Worm (Caenorhabditis elegans) whole organism, L1 larva: Measurements from ENCODE around the gene F09E10.7.

Experiments used
- C04F5.9 ChIP-seq: sonication (generic microtip); optimal IDR thresholded peaks from 2 replicates; lab custom pipeline; 2016; ENCODE audit warnings: missing genetic modification characterization, missing compliant biosample characterization
- C16A3.4 ChIP-seq: fragments of 150-350 bp; optimal IDR thresholded peaks from 2 replicates; lab custom pipeline; 2014; ENCODE audit warnings: missing biosample characterization, missing genetic modification characterization
- C34B4.2 ChIP-seq: sonication (generic microtip); optimal IDR thresholded peaks from 2 replicates; lab custom pipeline; 2017; ENCODE audit warnings: mild to moderate bottlenecking, missing genetic modification characterization, missing compliant biosample characterization
- aha-1 ChIP-seq: fragments of 150-350 bp; optimal IDR thresholded peaks from 2 replicates; lab custom pipeline; 2014; ENCODE audit warnings: missing biosample characterization, missing genetic modification characterization
- alr-1 ChIP-seq: fragments of 200-800 bp; sonication (Bioruptor generic); optimal IDR thresholded peaks from 2 replicates; lab custom pipeline; 2018; ENCODE audit warnings: borderline replicate concordance, mild to moderate bottlenecking, missing genetic modification characterization, missing compliant biosample characterization
- aly-2 ChIP-seq: fragments of 150-350 bp; optimal IDR thresholded peaks from 2 replicates; lab custom pipeline; 2014; ENCODE audit warnings: missing biosample characterization, missing genetic modification characterization
- ama-1 ChIP-seq: fragments of 150-350 bp; optimal IDR thresholded peaks from 2 replicates; lab custom pipeline; 2014
- ceh-63 ChIP-seq: fragments of 200-800 bp; sonication (Bioruptor generic); optimal IDR thresholded peaks from 2 replicates; lab custom pipeline; 2018; ENCODE audit warnings: mild to moderate bottlenecking, missing genetic modification characterization, missing compliant biosample characterization
- ceh-8 ChIP-seq: fragments of 200-800 bp; sonication (Bioruptor generic); optimal IDR thresholded peaks from 2 replicates; lab custom pipeline; 2018; ENCODE audit warnings: mild to moderate bottlenecking, missing genetic modification characterization, moderate library complexity, missing compliant biosample characterization
- ceh-82 ChIP-seq, 3 experiments: fragments of 150-350 bp in 1 of 3; sonication (generic microtip) in 2 of 3; optimal IDR thresholded peaks; 2 replicates each; lab custom pipeline; 2014 to 2017; ENCODE audit warnings: missing biosample characterization in 3 of 3, missing genetic modification characterization in 3 of 3
- ceh-88 ChIP-seq: fragments of 200-800 bp; sonication (Bioruptor generic); IDR thresholded peaks from 2 replicates; pipeline ENCODE4 v1.3.6; 2022; ENCODE audit warnings: missing genetic modification characterization, missing compliant biosample characterization
- ces-1 ChIP-seq: fragments of 150-350 bp; optimal IDR thresholded peaks from 2 replicates; lab custom pipeline; 2014; ENCODE audit warnings: missing biosample characterization, missing genetic modification reagents, missing genetic modification characterization
- dpl-1 ChIP-seq, 3 experiments: fragments of 150-350 bp in 2 of 3; sonication (generic microtip) in 1 of 3; optimal IDR thresholded peaks; 2 replicates each; lab custom pipeline; 2014 to 2017; ENCODE audit warnings: missing biosample characterization in 3 of 3, missing genetic modification characterization in 3 of 3, missing genetic modification reagents in 3 of 3
- dsc-1 ChIP-seq: sonication (generic microtip); optimal IDR thresholded peaks from 2 replicates; lab custom pipeline; 2016; ENCODE audit warnings: mild to moderate bottlenecking, missing genetic modification characterization, missing compliant biosample characterization
- efl-1 ChIP-seq, 4 experiments: fragments of 150-350 bp; optimal IDR thresholded peaks in 3 of 4; peaks in 1 of 4; 1 replicate in 1 of 4; 2 replicates in 3 of 4; lab custom pipeline; 2014; ENCODE audit warnings: missing biosample characterization in 2 of 4, missing genetic modification characterization in 2 of 4, missing genetic modification reagents in 2 of 4
- egl-13 ChIP-seq: sonication (generic microtip); optimal IDR thresholded peaks from 2 replicates; lab custom pipeline; 2016; ENCODE audit warnings: missing genotype, missing genetic modification reagents, missing genetic modification characterization, missing compliant biosample characterization
- egl-27 ChIP-seq, 2 experiments: fragments of 150-350 bp in 1 of 2; sonication (generic microtip); optimal IDR thresholded peaks; 3 replicates each; lab custom pipeline; 2017 to 2018; ENCODE audit warnings: missing biosample characterization in 2 of 2, missing genetic modification characterization in 2 of 2, missing genetic modification reagents in 2 of 2
- fkh-10 ChIP-seq: sonication (generic microtip); optimal IDR thresholded peaks from 2 replicates; lab custom pipeline; 2017; ENCODE audit warnings: missing biosample characterization, missing genetic modification reagents, missing genetic modification characterization
- fkh-4 ChIP-seq: sonication (generic microtip); optimal IDR thresholded peaks from 2 replicates; lab custom pipeline; 2016; ENCODE audit warnings: missing compliant biosample characterization, missing genetic modification characterization, borderline replicate concordance
- fos-1 ChIP-seq: fragments of 150-350 bp; optimal IDR thresholded peaks from 2 replicates; lab custom pipeline; 2014; ENCODE audit warnings: missing biosample characterization, missing genetic modification characterization
- grh-1 ChIP-seq: fragments of 200-800 bp; sonication (Bioruptor generic); IDR thresholded peaks from 2 replicates; pipeline ENCODE4 v1.3.6; 2022; ENCODE audit warnings: missing genetic modification reagents, missing genetic modification characterization, missing compliant biosample characterization
- hlh-17 ChIP-seq: fragments of 200-800 bp; sonication (Bioruptor generic); optimal IDR thresholded peaks from 2 replicates; lab custom pipeline; 2018; ENCODE audit warnings: missing genetic modification characterization, mild to moderate bottlenecking, missing compliant biosample characterization, moderate library complexity, borderline replicate concordance
- hlh-4 ChIP-seq: sonication (generic microtip); optimal IDR thresholded peaks from 2 replicates; lab custom pipeline; 2016; ENCODE audit warnings: mild to moderate bottlenecking, missing genetic modification characterization, missing compliant biosample characterization
- hpl-2 ChIP-seq: fragments of 150-350 bp; optimal IDR thresholded peaks from 2 replicates; lab custom pipeline; 2014; ENCODE audit warnings: missing biosample characterization, missing genetic modification reagents, missing genetic modification characterization
- irx-1 ChIP-seq: sonication (generic microtip); optimal IDR thresholded peaks from 2 replicates; lab custom pipeline; 2016; ENCODE audit warnings: missing genetic modification characterization, missing compliant biosample characterization
- lin-15B ChIP-seq: fragments of 150-350 bp; sonication (generic microtip); optimal IDR thresholded peaks from 3 replicates; lab custom pipeline; 2014; ENCODE audit warnings: missing biosample characterization, missing genetic modification characterization
- lin-35 ChIP-seq, 2 experiments: fragments of 150-350 bp; optimal IDR thresholded peaks; 2 replicates each; lab custom pipeline; 2014; ENCODE audit warnings: missing biosample characterization in 2 of 2, missing genetic modification characterization in 2 of 2, missing genetic modification reagents in 2 of 2
- mab-9 ChIP-seq: fragments of 200-800 bp; sonication (Bioruptor generic); IDR thresholded peaks from 2 replicates; pipeline ENCODE4 v1.3.6; 2022; ENCODE audit warnings: missing genetic modification reagents, missing genetic modification characterization, missing compliant biosample characterization
- mef-2 ChIP-seq: fragments of 150-350 bp; optimal IDR thresholded peaks from 2 replicates; lab custom pipeline; 2014; ENCODE audit warnings: missing biosample characterization, missing genetic modification characterization
- mep-1 ChIP-seq: fragments of 150-350 bp; optimal IDR thresholded peaks from 2 replicates; lab custom pipeline; 2014; ENCODE audit warnings: missing biosample characterization, missing genetic modification characterization
- nhr-19 ChIP-seq: fragments of 200-800 bp; sonication (Bioruptor generic); conservative IDR thresholded peaks from 2 replicates; pipeline ENCODE4 v1.3.6; 2022; ENCODE audit warnings: missing genetic modification characterization, missing compliant biosample characterization
- nhr-20 ChIP-seq: sonication (generic microtip); optimal IDR thresholded peaks from 2 replicates; lab custom pipeline; 2016; ENCODE audit warnings: mild to moderate bottlenecking, missing genetic modification characterization, missing compliant biosample characterization
- nhr-237 ChIP-seq: fragments of 150-350 bp; optimal IDR thresholded peaks from 2 replicates; lab custom pipeline; 2014; ENCODE audit warnings: missing biosample characterization, missing genetic modification characterization
- nhr-47 ChIP-seq: sonication (generic microtip); optimal IDR thresholded peaks from 2 replicates; lab custom pipeline; 2016; ENCODE audit warnings: mild to moderate bottlenecking, missing genetic modification characterization, moderate library complexity, missing compliant biosample characterization
- nhr-76 ChIP-seq: sonication (generic microtip); optimal IDR thresholded peaks from 2 replicates; lab custom pipeline; 2017; ENCODE audit warnings: missing biosample characterization, missing genetic modification characterization
- nhr-85 ChIP-seq: sonication (generic microtip); peaks from one replicate; lab custom pipeline; 2016; ENCODE audit warnings: missing genetic modification characterization, inconsistent platforms, missing compliant biosample characterization
- pax-3 ChIP-seq: fragments of 200-800 bp; sonication (Bioruptor generic); optimal IDR thresholded peaks from 2 replicates; lab custom pipeline; 2018; ENCODE audit warnings: mild to moderate bottlenecking, missing genetic modification characterization, moderate library complexity, missing compliant biosample characterization
- pqm-1 ChIP-seq: sonication (generic microtip); optimal IDR thresholded peaks from 3 replicates; lab custom pipeline; 2017; ENCODE audit warnings: missing biosample characterization, missing genetic modification characterization
- skn-1 ChIP-seq: fragments of 150-350 bp; optimal IDR thresholded peaks from 2 replicates; lab custom pipeline; 2014; ENCODE audit warnings: missing biosample characterization, missing genetic modification characterization
- snpc-4 ChIP-seq: fragments of 150-350 bp; optimal IDR thresholded peaks from 2 replicates; lab custom pipeline; 2014; ENCODE audit warnings: missing biosample characterization, missing genetic modification characterization
- snu-23 ChIP-seq: sonication (generic microtip); optimal IDR thresholded peaks from 2 replicates; lab custom pipeline; 2016; ENCODE audit warnings: missing genetic modification characterization, missing compliant biosample characterization
- sptf-1 ChIP-seq: fragments of 150-350 bp; optimal IDR thresholded peaks from 2 replicates; lab custom pipeline; 2014; ENCODE audit warnings: missing biosample characterization, missing genetic modification characterization
- sup-37 ChIP-seq: fragments of 200-800 bp; sonication (Bioruptor generic); optimal IDR thresholded peaks from 2 replicates; lab custom pipeline; 2018; ENCODE audit warnings: mild to moderate bottlenecking, missing genetic modification characterization, missing compliant biosample characterization
- tlp-1 ChIP-seq: fragments of 150-350 bp; optimal IDR thresholded peaks from 2 replicates; lab custom pipeline; 2014; ENCODE audit warnings: missing biosample characterization, missing genetic modification characterization
- unc-130 ChIP-seq: fragments of 150-350 bp; optimal IDR thresholded peaks from 2 replicates; lab custom pipeline; 2017; ENCODE audit warnings: missing biosample characterization, missing genetic modification characterization, inconsistent platforms
- unc-30 ChIP-seq: sonication (generic microtip); optimal IDR thresholded peaks from 2 replicates; lab custom pipeline; 2017; ENCODE audit warnings: missing biosample characterization, missing genetic modification characterization
- unc-62 ChIP-seq: fragments of 150-350 bp; optimal IDR thresholded peaks from 2 replicates; lab custom pipeline; 2014; ENCODE audit warnings: missing biosample characterization, missing genetic modification reagents, missing genetic modification characterization
- unc-86 ChIP-seq: sonication (generic microtip); optimal IDR thresholded peaks from 2 replicates; lab custom pipeline; 2016; ENCODE audit warnings: missing genetic modification characterization, missing compliant biosample characterization
- unc-98 ChIP-seq: fragments of 200-800 bp; sonication (Bioruptor generic); IDR thresholded peaks from 2 replicates; pipeline ENCODE4 v1.3.6; 2022; ENCODE audit warnings: missing genetic modification characterization, missing compliant biosample characterization
- vab-15 ChIP-seq: sonication (generic microtip); optimal IDR thresholded peaks from 2 replicates; lab custom pipeline; 2017; ENCODE audit warnings: missing genotype, mild to moderate bottlenecking, missing genetic modification characterization, missing compliant biosample characterization
- zip-4 ChIP-seq: fragments of 200-800 bp; sonication (Bioruptor generic); optimal IDR thresholded peaks from 2 replicates; lab custom pipeline; 2018; ENCODE audit warnings: mild to moderate bottlenecking, missing genetic modification characterization, moderate library complexity, missing compliant biosample characterization
- ztf-11 ChIP-seq, 2 experiments: sonication (generic microtip); optimal IDR thresholded peaks; 2 replicates each; lab custom pipeline; 2016 to 2017; ENCODE audit warnings: missing genetic modification characterization in 2 of 2, missing biosample characterization in 1 of 2, missing compliant biosample characterization in 1 of 2
- ztf-4 ChIP-seq: fragments of 150-350 bp; optimal IDR thresholded peaks from 2 replicates; lab custom pipeline; 2014; ENCODE audit warnings: missing biosample characterization, missing genetic modification characterization

The F09E10.7 gene

ce11 chrX:1524559-1524958 lies 22.9 kb upstream of the F09E10.7 start (continued):
- no peak for TF ChIP-seq zip-4 (GFP tag; lab: Kevin White, UChicago)
- TF ChIP-seq fkh-4 (tag; lab: Kevin White, UChicago), result no peak
- TF ChIP-seq nhr-19 (GFP tag; lab: Robert Waterston, UW), result 0 out of 2 replicates have a peak, but pooled peaks have one; percentile 13
- TF ChIP-seq dsc-1 (tag; lab: Kevin White, UChicago), result peak; percentile 80
- TF ChIP-seq ceh-88 (GFP tag; lab: Robert Waterston, UW), result no peak
- TF ChIP-seq mab-9, result no peak
- no peak for TF ChIP-seq sptf-1 (tag; lab: Kevin White, UChicago)
- TF ChIP-seq skn-1 (tag; lab: Kevin White, UChicago), result peak; percentile 73
- TF ChIP-seq ztf-4 (tag; lab: Kevin White, UChicago), result no peak
- no peak for TF ChIP-seq nhr-85 (tag; lab: Kevin White, UChicago)
- TF ChIP-seq unc-98, result no peak
- no peak for TF ChIP-seq ceh-8
- TF ChIP-seq irx-1 (tag; lab: Kevin White, UChicago), result no peak
- TF ChIP-seq ama-1 (lab: Kevin White, UChicago), result no peak
- no peak for TF ChIP-seq hpl-2 (GFP tag; lab: Kevin White, UChicago)
- TF ChIP-seq unc-86, result peak; percentile 32
- TF ChIP-seq nhr-76, result no peak
- no peak for TF ChIP-seq pax-3
- TF ChIP-seq mep-1 (tag; lab: Kevin White, UChicago), result peak; percentile 61
- TF ChIP-seq grh-1, result no peak
- no peak for TF ChIP-seq unc-130 (tag; lab: Kevin White, UChicago)
- TF ChIP-seq ztf-11 (tag; optimal IDR thresholded peaks at IDR 0.05; lab: Kevin White, UChicago), result peak in 1 of 2 experiments; percentile 45
- TF ChIP-seq pqm-1 (tag; lab: Kevin White, UChicago), result no peak
- no peak for TF ChIP-seq alr-1 (tag; lab: Kevin White, UChicago)
- no peak for TF ChIP-seq vab-15 (tag; lab: Kevin White, UChicago)
- no peak for TF ChIP-seq mef-2
- TF ChIP-seq lin-15B (tag; lab: Kevin White, UChicago), result no peak
- TF ChIP-seq fos-1 (tag; lab: Kevin White, UChicago), result peak; percentile 8
- no peak for TF ChIP-seq tlp-1 (tag; lab: Kevin White, UChicago)
- no peak for TF ChIP-seq hlh-17 (GFP tag; lab: Kevin White, UChicago)
- no peak for TF ChIP-seq aly-2 (tag; lab: Kevin White, UChicago)
- no peak for TF ChIP-seq fkh-10 (GFP tag; lab: Kevin White, UChicago)
- TF ChIP-seq unc-62 (GFP tag; lab: Kevin White, UChicago), result no peak
- peak; percentile 38 for TF ChIP-seq nhr-20 (tag; lab: Kevin White, UChicago)
- no peak for TF ChIP-seq aha-1 (tag; lab: Kevin White, UChicago)
- TF ChIP-seq egl-27 (tag; optimal IDR thresholded peaks at IDR 0.05; lab: Kevin White, UChicago), result no peak
- TF ChIP-seq hlh-4 (tag; lab: Kevin White, UChicago), result no peak
- no peak for TF ChIP-seq ces-1 (GFP tag; lab: Kevin White, UChicago)
- no peak for TF ChIP-seq snpc-4 (tag; lab: Kevin White, UChicago)
- peak in 1 of 2 experiments; percentile 6 for TF ChIP-seq efl-1 (optimal IDR thresholded peaks at IDR 0.05; lab: Kevin White, UChicago)
- TF ChIP-seq efl-1 (GFP tag; optimal IDR thresholded peaks at IDR 0.05 in 1 of 2; lab: Kevin White, UChicago), result no peak
- TF ChIP-seq C04F5.9 (tag; lab: Kevin White, UChicago), result no peak
- TF ChIP-seq nhr-47, result peak; percentile 35
- TF ChIP-seq nhr-237 (tag; lab: Kevin White, UChicago), result no peak
- TF ChIP-seq snu-23 (GFP tag; lab: Kevin White, UChicago), result peak; percentile 56
- TF ChIP-seq ceh-63, result no peak
- TF ChIP-seq unc-30 (tag; lab: Kevin White, UChicago), result no peak
- TF ChIP-seq ceh-82 (tag; optimal IDR thresholded peaks at IDR 0.05; lab: Kevin White, UChicago), result peak; percentile 1 to 38 (median 8)
- no peak for TF ChIP-seq sup-37 (GFP tag; lab: Kevin White, UChicago)
- TF ChIP-seq C16A3.4 (tag; lab: Kevin White, UChicago), result no peak
- TF ChIP-seq egl-13 (tag; lab: Kevin White, UChicago), result peak; percentile 23
- TF ChIP-seq lin-35 (GFP tag; optimal IDR thresholded peaks at IDR 0.05; lab: Kevin White, UChicago), result peak in 1 of 2 experiments; percentile 23
- TF ChIP-seq C34B4.2, result no peak
- no peak for TF ChIP-seq dpl-1 (GFP tag; optimal IDR thresholded peaks at IDR 0.05; lab: Kevin White, UChicago)
